Worm (Caenorhabditis elegans) whole organism, young adult: Measurements from ENCODE around the gene asb-2.
A peak's percentile ranks its signal among the peaks of the same experiment; 100 is the strongest.

Source experiments
- B0019.2 ChIP-seq: fragments of 200-800 bp; sonication (Bioruptor generic); conservative IDR thresholded peaks from 2 replicates; pipeline ENCODE4 v1.3.6; 2022; ENCODE audit warnings: missing genetic modification reagents, missing genetic modification characterization, missing compliant biosample characterization
- F55B11.4 ChIP-seq: sonication (generic microtip); optimal IDR thresholded peaks from 2 replicates; lab custom pipeline; 2016; ENCODE audit warnings: missing compliant biosample characterization, missing genetic modification characterization, borderline replicate concordance; ENCODE audit not compliant: insufficient read depth
- K11D2.4 ChIP-seq: fragments of 200-800 bp; sonication (Bioruptor generic); IDR thresholded peaks from 2 replicates; pipeline ENCODE4 v1.3.6; 2022; ENCODE audit warnings: missing genetic modification reagents, missing genetic modification characterization, missing compliant biosample characterization
- K12H6.12 ChIP-seq: fragments of 200-800 bp; sonication (Bioruptor generic); optimal IDR thresholded peaks from 2 replicates; lab custom pipeline; 2018; ENCODE audit warnings: mild to moderate bottlenecking, missing genetic modification characterization, missing compliant biosample characterization
- Y79H2A.3 ChIP-seq: fragments of 200-800 bp; sonication (Bioruptor generic); conservative IDR thresholded peaks from 2 replicates; pipeline ENCODE4 v1.3.6; 2022; ENCODE audit warnings: missing genetic modification reagents, missing genetic modification characterization, missing compliant biosample characterization
- ZK185.1 ChIP-seq: sonication (generic microtip); optimal IDR thresholded peaks from 2 replicates; lab custom pipeline; 2016; ENCODE audit warnings: mild to moderate bottlenecking, missing genetic modification characterization, missing compliant biosample characterization; ENCODE audit not compliant: poor library complexity, severe bottlenecking
- attf-5 ChIP-seq: fragments of 200-800 bp; sonication (Bioruptor generic); optimal IDR thresholded peaks from 2 replicates; lab custom pipeline; 2018; ENCODE audit warnings: mild to moderate bottlenecking, missing genetic modification characterization, missing compliant biosample characterization
- bed-2 ChIP-seq: fragments of 200-800 bp; sonication (Bioruptor generic); IDR thresholded peaks from 2 replicates; pipeline ENCODE4 v1.3.6; 2022; ENCODE audit warnings: missing genetic modification reagents, missing genetic modification characterization, missing compliant biosample characterization
- ccch-3 ChIP-seq: fragments of 200-800 bp; sonication (Bioruptor generic); optimal IDR thresholded peaks from 2 replicates; lab custom pipeline; 2018; ENCODE audit warnings: mild to moderate bottlenecking, missing genetic modification characterization, missing compliant biosample characterization
- cebp-1 ChIP-seq, 2 experiments: fragments of 200-800 bp in 1 of 2; sonication (Bioruptor generic) in 1 of 2; sonication (generic microtip) in 1 of 2; IDR thresholded peaks in 1 of 2; optimal IDR thresholded peaks in 1 of 2; 2 replicates each; pipeline versions ENCODE4 v1.3.6 to Lab custom; 2017 to 2022; ENCODE audit warnings: missing compliant biosample characterization in 2 of 2, missing genetic modification characterization in 2 of 2, mild to moderate bottlenecking in 1 of 2, missing genetic modification reagents in 1 of 2, moderate library complexity in 1 of 2
- dox-1 ChIP-seq: fragments of 200-800 bp; sonication (Bioruptor generic); IDR thresholded peaks from 2 replicates; pipeline ENCODE4 v1.3.6; 2022; ENCODE audit warnings: missing genetic modification reagents, missing genetic modification characterization, missing compliant biosample characterization
- egl-44 ChIP-seq: fragments of 200-800 bp; sonication (Bioruptor generic); IDR thresholded peaks from 2 replicates; pipeline ENCODE4 v1.3.6; 2022; ENCODE audit warnings: missing genetic modification reagents, missing genetic modification characterization, missing compliant biosample characterization
- ets-4 ChIP-seq: fragments of 200-800 bp; sonication (Bioruptor generic); optimal IDR thresholded peaks from 2 replicates; lab custom pipeline; 2018; ENCODE audit warnings: mild to moderate bottlenecking, missing genetic modification characterization, missing compliant biosample characterization
- gei-17 ChIP-seq: fragments of 200-800 bp; sonication (Bioruptor generic); optimal IDR thresholded peaks from 2 replicates; lab custom pipeline; 2018; ENCODE audit warnings: mild to moderate bottlenecking, missing genetic modification characterization, missing compliant biosample characterization
- hlh-12 ChIP-seq: sonication (generic microtip); optimal IDR thresholded peaks from 2 replicates; lab custom pipeline; 2016; ENCODE audit warnings: missing genetic modification characterization, missing compliant biosample characterization
- hmg-1.2 ChIP-seq: fragments of 200-800 bp; sonication (Bioruptor generic); IDR thresholded peaks from 2 replicates; pipeline ENCODE4 v1.3.6; 2022; ENCODE audit warnings: missing genetic modification reagents, missing genetic modification characterization, missing compliant biosample characterization
- lin-40 ChIP-seq: sonication (generic microtip); optimal IDR thresholded peaks from 2 replicates; lab custom pipeline; 2016; ENCODE audit warnings: missing genetic modification characterization, mild to moderate bottlenecking, missing compliant biosample characterization, missing genotype, missing genetic modification reagents
- mcd-1 ChIP-seq: fragments of 200-800 bp; sonication (Bioruptor generic); IDR thresholded peaks from 2 replicates; pipeline ENCODE4 v1.3.6; 2022; ENCODE audit warnings: missing genetic modification reagents, missing genetic modification characterization, missing compliant biosample characterization
- mxl-1 ChIP-seq: sonication (generic microtip); optimal IDR thresholded peaks from 2 replicates; lab custom pipeline; 2016; ENCODE audit warnings: missing genetic modification characterization, missing compliant biosample characterization
- nfyb-1 ChIP-seq: fragments of 200-800 bp; sonication (Bioruptor generic); IDR thresholded peaks from 2 replicates; pipeline ENCODE4 v1.3.6; 2022; ENCODE audit warnings: missing genetic modification reagents, missing genetic modification characterization, missing compliant biosample characterization
- nhr-80 ChIP-seq: sonication (generic microtip); optimal IDR thresholded peaks from 2 replicates; lab custom pipeline; 2016; ENCODE audit warnings: missing genetic modification characterization, missing compliant biosample characterization
- repo-1 ChIP-seq: sonication (generic microtip); optimal IDR thresholded peaks from 2 replicates; lab custom pipeline; 2017; ENCODE audit warnings: mild to moderate bottlenecking, missing genetic modification characterization, missing compliant biosample characterization
- sdz-38 ChIP-seq: sonication (generic microtip); optimal IDR thresholded peaks from 2 replicates; lab custom pipeline; 2016; ENCODE audit warnings: missing genotype, missing genetic modification characterization, missing compliant biosample characterization
- zim-3 ChIP-seq: sonication (generic microtip); optimal IDR thresholded peaks from 2 replicates; lab custom pipeline; 2017; ENCODE audit warnings: mild to moderate bottlenecking, missing genetic modification characterization, moderate library complexity, missing compliant biosample characterization
- ztf-22 ChIP-seq: fragments of 200-800 bp; sonication (Bioruptor generic); optimal IDR thresholded peaks from 2 replicates; lab custom pipeline; 2018; ENCODE audit warnings: mild to moderate bottlenecking, missing genetic modification characterization, moderate library complexity, missing compliant biosample characterization
- ztf-26 ChIP-seq: sonication (generic microtip); optimal IDR thresholded peaks from 2 replicates; lab custom pipeline; 2017; ENCODE audit warnings: missing genetic modification characterization, missing compliant biosample characterization
- ztf-28 ChIP-seq: fragments of 200-800 bp; sonication (Bioruptor generic); IDR thresholded peaks from 2 replicates; pipeline ENCODE4 v1.3.6; 2022; ENCODE audit warnings: missing genetic modification reagents, missing genetic modification characterization, missing compliant biosample characterization
- ztf-3 ChIP-seq: fragments of 200-800 bp; sonication (Bioruptor generic); optimal IDR thresholded peaks from 2 replicates; lab custom pipeline; 2018; ENCODE audit warnings: mild to moderate bottlenecking, missing genetic modification characterization, missing compliant biosample characterization

The asb-2 gene

ce11 chrX:4457853-4458322 is 11.7 kb upstream of the asb-2 start, which contains the start of gene aps-2 (continued):
- TF ChIP-seq dox-1 (peak; percentile 49; the same call in 1 of the 2 replicates), lin-40 (tag; lab: Kevin White, UChicago) (no peak)

- TF ChIP-seq zim-3 (tag; lab: Kevin White, UChicago): no peak
- TF ChIP-seq hmg-1.2 (GFP tag; lab: Robert Waterston, UW): peak; percentile 29; the same call in 1 of the 2 replicates
- peak; percentile 29 for TF ChIP-seq lin-40 (tag; lab: Kevin White, UChicago)
- peak; percentile 92 for TF ChIP-seq mcd-1
- no peak for TF ChIP-seq nfyb-1 (GFP tag; lab: Robert Waterston, UW)
- peak; percentile 45 for TF ChIP-seq attf-5
- TF ChIP-seq nhr-80: peak; percentile 39
- TF ChIP-seq K11D2.4 (GFP tag; lab: Robert Waterston, UW): 0 out of 2 replicates have a peak, but pooled peaks have one; percentile 18
These were observed 7.2 kb upstream of the asb-2 start, which contains the start of gene atg-16.1 for ce11 chrX:4462390-4462789. TSS of gene atg-16.1 (minus strand) at chrX:4462465.

- no peak for TF ChIP-seq hlh-12 (tag; lab: Kevin White, UChicago)
- TF ChIP-seq ccch-3: no peak
- TF ChIP-seq bed-2: no peak
- no peak for TF ChIP-seq ztf-22
- no peak for TF ChIP-seq repo-1
- no peak for TF ChIP-seq ztf-28
- no peak for TF ChIP-seq Y79H2A.3
These were observed 5.2 kb upstream of the asb-2 start for ce11 chrX:4464367-4464766.

ce11 chrX:4466218-4466617 is 3.3 kb upstream of the asb-2 start, which contains the start of gene nmur-3:
TSS of gene nmur-3 (plus strand) at chrX:4466518.
- no peak for TF ChIP-seq zim-3 (tag; lab: Kevin White, UChicago)
- TF ChIP-seq ets-4 (GFP tag; lab: Kevin White, UChicago): no peak
- no peak for TF ChIP-seq F55B11.4 (tag; lab: Kevin White, UChicago)
- no peak for TF ChIP-seq egl-44 (GFP tag; lab: Robert Waterston, UW)

ce11 chrX:4478503-4478902 is 8.9 kb downstream of the asb-2 start:
- TF ChIP-seq mxl-1 (tag; lab: Kevin White, UChicago) (no peak), gei-17 (GFP tag; lab: Kevin White, UChicago) (no peak), dox-1 (0 out of 2 replicates have a peak, but pooled peaks have one; percentile 24), K12H6.12 (no peak), nhr-80 (peak; percentile 71), ZK185.1 (no peak), ztf-3 (no peak)

ce11 chrX:4479960-4480359 is 10.4 kb downstream of the asb-2 start:
- TF ChIP-seq dox-1: 0 out of 2 replicates have a peak, but pooled peaks have one; percentile 28
- no peak for TF ChIP-seq B0019.2 (GFP tag; lab: Robert Waterston, UW)
- peak; percentile 31 for TF ChIP-seq nhr-80
- TF ChIP-seq cebp-1 (GFP tag; IDR thresholded peaks at IDR 0.05; lab: Robert Waterston, UW): peak; percentile 39; the same call in 1 of the 2 replicates
- TF ChIP-seq cebp-1 (tag; optimal IDR thresholded peaks at IDR 0.05; lab: Kevin White, UChicago): peak; percentile 26
- TF ChIP-seq hlh-12 (tag; lab: Kevin White, UChicago): no peak
- TF ChIP-seq sdz-38 (tag; lab: Kevin White, UChicago): no peak
- no peak for TF ChIP-seq lin-40 (tag; lab: Kevin White, UChicago)
- no peak for TF ChIP-seq ztf-26 (tag; lab: Kevin White, UChicago)
